ENCODE assay signal across 5 fruit fly cellular contexts in the genomic region with DNA sequence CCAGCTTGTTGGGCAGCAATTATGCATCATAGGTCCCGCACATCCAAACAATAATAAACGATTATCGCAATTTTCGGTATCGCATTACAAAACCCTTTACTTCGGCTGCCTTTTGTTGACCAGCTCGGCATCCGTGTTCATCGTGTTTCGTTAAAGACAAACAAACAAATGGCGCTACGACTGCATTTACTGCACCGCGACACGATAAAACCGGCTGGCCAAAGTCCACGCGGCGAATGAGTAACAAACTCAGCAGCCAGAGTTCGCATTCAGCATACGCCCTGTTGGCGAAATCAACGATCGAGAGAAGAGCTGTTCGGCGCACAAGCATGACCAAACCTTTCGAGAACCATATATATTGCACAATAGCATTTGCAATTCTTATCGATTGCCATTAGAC.
TF ChIP-seq lines count a peak whose summit lies in the region.

No protein-coding gene starts in this region.

- no peak for TF ChIP-seq CTCF in whole organism, embryonic (GFP tag; optimal IDR thresholded peaks at IDR 0.05; lab: Kevin White, UChicago)

TF ChIP-seq in whole organism, adult, 20 proteins besides CTCF, POLR2A, EP300 and RAD21:
- TF ChIP-seq CG33017 (tag; optimal IDR thresholded peaks at IDR 0.05; lab: Kevin White, UChicago) (peak; percentile 4), CG7101 (tag; optimal IDR thresholded peaks at IDR 0.05; lab: Kevin White, UChicago) (no peak), Mnt (GFP tag; optimal IDR thresholded peaks at IDR 0.05; lab: Kevin White, UChicago) (peak; percentile 47), Hr96 (GFP tag; optimal IDR thresholded peaks at IDR 0.05; lab: Kevin White, UChicago) (peak; percentile 49), Crg-1 (GFP tag; optimal IDR thresholded peaks at IDR 0.05; lab: Kevin White, UChicago) (no peak), ovo (GFP tag; optimal IDR thresholded peaks at IDR 0.05; lab: Kevin White, UChicago) (no peak), CG5204 (GFP tag; optimal IDR thresholded peaks at IDR 0.05; lab: Kevin White, UChicago) (no peak), cic (GFP tag; optimal IDR thresholded peaks at IDR 0.05; lab: Kevin White, UChicago) (peak; percentile 11), toe (GFP tag; optimal IDR thresholded peaks at IDR 0.05; lab: Kevin White, UChicago) (peak; percentile 9), CG12768 (GFP tag; optimal IDR thresholded peaks at IDR 0.05; lab: Kevin White, UChicago) (peak; percentile 71), kay (GFP tag; lab: Kevin White, UChicago; ENCODE audit: borderline replicate concordance) (peak; percentile 82), pad (GFP tag; optimal IDR thresholded peaks at IDR 0.05; lab: Kevin White, UChicago) (no peak), CG1620 (GFP tag; optimal IDR thresholded peaks at IDR 0.05; lab: Kevin White, UChicago) (no peak), tj (GFP tag; optimal IDR thresholded peaks at IDR 0.05; lab: Kevin White, UChicago) (peak; percentile 21)

TF ChIP-seq in whole organism, embryonic, 481 proteins besides CTCF, POLR2A, EP300 and RAD21:
- peak; percentile 41; the same call in 1 of the 2 replicates for TF ChIP-seq CG7372 (GFP tag; IDR thresholded peaks at IDR 0.05; lab: Robert Waterston, UW)
- TF ChIP-seq ci (GFP tag; IDR thresholded peaks at IDR 0.05; lab: Robert Waterston, UW), result no peak
- peak; percentile 25; the same call in 1 of the 2 replicates for TF ChIP-seq Drgx (GFP tag; IDR thresholded peaks at IDR 0.05; lab: Robert Waterston, UW)
- TF ChIP-seq CG31441 (GFP tag; IDR thresholded peaks at IDR 0.05; lab: Robert Waterston, UW), result no peak
- no peak for TF ChIP-seq Meics (GFP tag; optimal IDR thresholded peaks at IDR 0.05; lab: Kevin White, UChicago)
- TF ChIP-seq da (GFP tag; optimal IDR thresholded peaks at IDR 0.05; lab: Kevin White, UChicago), result no peak
- peak; percentile 41 for TF ChIP-seq Ets65A (GFP tag; lab: Kevin White, UChicago)
- TF ChIP-seq Atf3 (GFP tag; optimal IDR thresholded peaks at IDR 0.05; lab: Kevin White, UChicago), result no peak
- TF ChIP-seq nom (GFP tag; optimal IDR thresholded peaks at IDR 0.05; lab: Kevin White, UChicago), result peak; percentile 82
- no peak for TF ChIP-seq CG11504 (tag; optimal IDR thresholded peaks at IDR 0.05; lab: Kevin White, UChicago)
- TF ChIP-seq bsh (GFP tag; optimal IDR thresholded peaks at IDR 0.05; lab: Kevin White, UChicago), result peak in 1 of 2 experiments; percentile 29

TF ChIP-seq in whole organism, prepupa, 60 proteins besides CTCF, POLR2A, EP300 and RAD21 (continues in another document):
- peak; percentile 34 for TF ChIP-seq spab (GFP tag; optimal IDR thresholded peaks at IDR 0.05; lab: Kevin White, UChicago)
- TF ChIP-seq CG3032 (tag; optimal IDR thresholded peaks at IDR 0.05; lab: Kevin White, UChicago), result no peak
- no peak for TF ChIP-seq dsx (GFP tag; optimal IDR thresholded peaks at IDR 0.05; lab: Kevin White, UChicago; ENCODE audit: poor library complexity, severe bottlenecking)
- TF ChIP-seq esn (GFP tag; optimal IDR thresholded peaks at IDR 0.05; lab: Kevin White, UChicago), result no peak
- no peak for TF ChIP-seq salr (GFP tag; optimal IDR thresholded peaks at IDR 0.05; lab: Kevin White, UChicago)
- TF ChIP-seq CG6276 (GFP tag; optimal IDR thresholded peaks at IDR 0.05; lab: Kevin White, UChicago), result peak; percentile 74
- TF ChIP-seq svp (GFP tag; lab: Kevin White, UChicago), result no peak
- no peak for TF ChIP-seq CG15336 (GFP tag; IDR thresholded peaks at IDR 0.05; lab: Robert Waterston, UW)
- peak; percentile 55 for TF ChIP-seq CG6808 (GFP tag; optimal IDR thresholded peaks at IDR 0.05; lab: Kevin White, UChicago)
- no peak for TF ChIP-seq CG10669 (GFP tag; optimal IDR thresholded peaks at IDR 0.05; lab: Kevin White, UChicago)
- TF ChIP-seq achi (GFP tag; optimal IDR thresholded peaks at IDR 0.05; lab: Kevin White, UChicago), result no peak
- no peak for TF ChIP-seq Hr39 (GFP tag; optimal IDR thresholded peaks at IDR 0.05; lab: Kevin White, UChicago)
- TF ChIP-seq CG16779 (tag; optimal IDR thresholded peaks at IDR 0.05; lab: Kevin White, UChicago), result peak; percentile 50
- no peak for TF ChIP-seq Eip75B (GFP tag; optimal IDR thresholded peaks at IDR 0.05; lab: Kevin White, UChicago)
- peak; percentile 84 for TF ChIP-seq Eip78C (GFP tag; lab: Kevin White, UChicago)
- TF ChIP-seq acj6 (GFP tag; optimal IDR thresholded peaks at IDR 0.05; lab: Kevin White, UChicago), result no peak
- no peak for TF ChIP-seq Gug (GFP tag; IDR thresholded peaks at IDR 0.05; lab: Robert Waterston, UW)
- peak; percentile 69 for TF ChIP-seq net (GFP tag; optimal IDR thresholded peaks at IDR 0.05; lab: Kevin White, UChicago)
- no peak for TF ChIP-seq cyc (GFP tag; optimal IDR thresholded peaks at IDR 0.05; lab: Kevin White, UChicago)
- TF ChIP-seq CG1621 (tag; optimal IDR thresholded peaks at IDR 0.05; lab: Kevin White, UChicago), result no peak
- peak; percentile 8 for TF ChIP-seq CG32006 (GFP tag; optimal IDR thresholded peaks at IDR 0.05; lab: Kevin White, UChicago)
- TF ChIP-seq CG34406 (GFP tag; optimal IDR thresholded peaks at IDR 0.05; lab: Kevin White, UChicago), result no peak
- no peak for TF ChIP-seq dac (GFP tag; optimal IDR thresholded peaks at IDR 0.05; lab: Kevin White, UChicago)

TF ChIP-seq in whole organism, pupa, 21 proteins besides CTCF, POLR2A, EP300 and RAD21:
- peak; percentile 46 for TF ChIP-seq Pif1B (GFP tag; optimal IDR thresholded peaks at IDR 0.05; lab: Kevin White, UChicago)
- peak; percentile 27; the same call in 1 of the 2 replicates for TF ChIP-seq Ets98B (GFP tag; IDR thresholded peaks at IDR 0.05; lab: Robert Waterston, UW)
- no peak for TF ChIP-seq D1 (tag; optimal IDR thresholded peaks at IDR 0.05; lab: Kevin White, UChicago)
- peak; percentile 39 for TF ChIP-seq Snoo (tag; optimal IDR thresholded peaks at IDR 0.05; lab: Kevin White, UChicago)
- TF ChIP-seq CG4496 (GFP tag; IDR thresholded peaks at IDR 0.05; lab: Robert Waterston, UW), result peak; percentile 73
- TF ChIP-seq CG17806 (tag; optimal IDR thresholded peaks at IDR 0.05; lab: Kevin White, UChicago), result no peak
- no peak for TF ChIP-seq rn (GFP tag; IDR thresholded peaks at IDR 0.05; lab: Robert Waterston, UW)
- no peak for TF ChIP-seq CG14655 (GFP tag; optimal IDR thresholded peaks at IDR 0.05; lab: Kevin White, UChicago)
- no peak for TF ChIP-seq CG10348 (GFP tag; IDR thresholded peaks at IDR 0.05; lab: Robert Waterston, UW)
- TF ChIP-seq CG8301 (tag; optimal IDR thresholded peaks at IDR 0.05; lab: Kevin White, UChicago), result peak; percentile 4
- TF ChIP-seq CG8159 (tag; optimal IDR thresholded peaks at IDR 0.05; lab: Kevin White, UChicago), result no peak
- TF ChIP-seq EcR (GFP tag; optimal IDR thresholded peaks at IDR 0.05; lab: Kevin White, UChicago), result no peak
- peak; percentile 49 for TF ChIP-seq Pif1A (GFP tag; optimal IDR thresholded peaks at IDR 0.05; lab: Kevin White, UChicago)
- no peak for TF ChIP-seq fd96Ca (GFP tag; IDR thresholded peaks at IDR 0.05; lab: Robert Waterston, UW)
- peak; percentile 4 for TF ChIP-seq CG13204 (GFP tag; optimal IDR thresholded peaks at IDR 0.05; lab: Kevin White, UChicago)
- TF ChIP-seq gl (tag; optimal IDR thresholded peaks at IDR 0.05; lab: Kevin White, UChicago), result peak; percentile 63
- TF ChIP-seq CG15710 (tag; optimal IDR thresholded peaks at IDR 0.05; lab: Kevin White, UChicago), result no peak
- TF ChIP-seq CG32121 (GFP tag; IDR thresholded peaks at IDR 0.05; lab: Robert Waterston, UW), result no peak
- no peak for TF ChIP-seq CG34367 (tag; optimal IDR thresholded peaks at IDR 0.05; lab: Kevin White, UChicago)
- TF ChIP-seq CG9948 (tag; optimal IDR thresholded peaks at IDR 0.05; lab: Kevin White, UChicago), result no peak
- peak; percentile 54; the same call in 1 of the 2 replicates for TF ChIP-seq CG12605 (GFP tag; IDR thresholded peaks at IDR 0.05; lab: Robert Waterston, UW)

TF ChIP-seq in whole organism, wandering third instar larva, 38 proteins besides CTCF, POLR2A, EP300 and RAD21:
- TF ChIP-seq Myc (optimal IDR thresholded peaks at IDR 0.05; lab: Kevin White, UChicago) (no peak), Hnf4 (GFP tag; optimal IDR thresholded peaks at IDR 0.05; lab: Kevin White, UChicago) (peak; percentile 21), CG32264 (GFP tag; optimal IDR thresholded peaks at IDR 0.05; lab: Kevin White, UChicago) (no peak)
